Worm (Caenorhabditis elegans): ENCODE results near the gene Y54G2A.13.

The Y54G2A.13 gene

ce11 chrIV:2773382-2773979 is 46.1 kb downstream of the Y54G2A.13 start:
- TF ChIP-seq mec-3 (tag; optimal IDR thresholded peaks at IDR 0.05; ENCODE audit: borderline replicate concordance) (no peak), hlh-30 (tag; optimal IDR thresholded peaks at IDR 0.05; ENCODE audit: insufficient read depth) (peak; percentile 69)

- TF ChIP-seq ceh-24 (tag; optimal IDR thresholded peaks at IDR 0.05) = no peak
- no peak for TF ChIP-seq ceh-18 (tag; optimal IDR thresholded peaks at IDR 0.05)
- peak; percentile 58 for TF ChIP-seq hlh-30 (tag; optimal IDR thresholded peaks at IDR 0.05; ENCODE audit: insufficient read depth)
- no peak for TF ChIP-seq elt-2 (tag; optimal IDR thresholded peaks at IDR 0.05)
These were observed 47.2 kb downstream of the Y54G2A.13 start for ce11 chrIV:2772209-2772851.

ce11 chrIV:2771692-2772091 is 47.8 kb downstream of the Y54G2A.13 start, which contains the start of gene Y54G2A.11:
Gene Y54G2A.11, minus strand, starts transcription at chrIV:2771792.
- TF ChIP-seq dmd-4 (tag; optimal IDR thresholded peaks at IDR 0.05; ENCODE audit: borderline replicate concordance) (no peak), ztf-16 (tag; optimal IDR thresholded peaks at IDR 0.05) (no peak), elt-2 (tag; optimal IDR thresholded peaks at IDR 0.05) (no peak), K02D7.2 (tag; optimal IDR thresholded peaks at IDR 0.05) (no peak), syd-9 (tag; optimal IDR thresholded peaks at IDR 0.05) (no peak), lin-11 (tag; optimal IDR thresholded peaks at IDR 0.05) (no peak), lim-6 (tag; optimal IDR thresholded peaks at IDR 0.05) (no peak), sox-4 (tag; optimal IDR thresholded peaks at IDR 0.05) (no peak), ama-1 (optimal IDR thresholded peaks at IDR 0.05) (no peak), rnt-1 (tag; optimal IDR thresholded peaks at IDR 0.05) (no peak), nhr-232 (tag; optimal IDR thresholded peaks at IDR 0.05) (no peak), hlh-13 (GFP tag; optimal IDR thresholded peaks at IDR 0.05) (no peak), C38D4.7 (GFP tag; optimal IDR thresholded peaks at IDR 0.05) (no peak), pha-4 (tag; optimal IDR thresholded peaks at IDR 0.05) (no peak), ceh-31 (tag; optimal IDR thresholded peaks at IDR 0.05) (no peak)

- TF ChIP-seq ttx-3 (tag; optimal IDR thresholded peaks at IDR 0.05) = no peak
- no peak for TF ChIP-seq K02D7.2 (tag; optimal IDR thresholded peaks at IDR 0.05)
- TF ChIP-seq hlh-15 (tag; optimal IDR thresholded peaks at IDR 0.05) = no peak
- TF ChIP-seq unc-42 (tag; optimal IDR thresholded peaks at IDR 0.05) = no peak
- no peak for TF ChIP-seq hlh-30 (tag; optimal IDR thresholded peaks at IDR 0.05; ENCODE audit: insufficient read depth)
- no peak for TF ChIP-seq elt-2 (tag; optimal IDR thresholded peaks at IDR 0.05)
- no peak for TF ChIP-seq Y22D7AL.16 (tag; optimal IDR thresholded peaks at IDR 0.05)
- TF ChIP-seq nhr-11 (tag; optimal IDR thresholded peaks at IDR 0.05) = no peak
- no peak for TF ChIP-seq hlh-6 (tag; optimal IDR thresholded peaks at IDR 0.05)
- no peak for TF ChIP-seq sdc-2 (tag; optimal IDR thresholded peaks at IDR 0.05)
- no peak for TF ChIP-seq C38D4.7 (GFP tag; optimal IDR thresholded peaks at IDR 0.05)
- no peak for TF ChIP-seq rnt-1 (tag; optimal IDR thresholded peaks at IDR 0.05)
- TF ChIP-seq ceh-48 (tag; optimal IDR thresholded peaks at IDR 0.05) = no peak
- TF ChIP-seq unc-3 (GFP tag; conservative IDR thresholded peaks at IDR 0.05) = no peak
- no peak for TF ChIP-seq unc-3 (tag; optimal IDR thresholded peaks at IDR 0.05)
- no peak for TF ChIP-seq F13H6.1 (tag; optimal IDR thresholded peaks at IDR 0.05)
- no peak for TF ChIP-seq unc-55 (GFP tag; optimal IDR thresholded peaks at IDR 0.05)
These were observed 48.7 kb downstream of the Y54G2A.13 start for ce11 chrIV:2770835-2771234.

- no peak for TF ChIP-seq pha-4 (tag; optimal IDR thresholded peaks at IDR 0.05)
- no peak for TF ChIP-seq ceh-9 (tag; optimal IDR thresholded peaks at IDR 0.05)
- no peak for TF ChIP-seq syd-9 (tag; optimal IDR thresholded peaks at IDR 0.05)
- no peak for TF ChIP-seq tbx-7 (tag; optimal IDR thresholded peaks at IDR 0.05)
- TF ChIP-seq zip-5 (tag; optimal IDR thresholded peaks at IDR 0.05) = no peak
- TF ChIP-seq ceh-2 (tag; optimal IDR thresholded peaks at IDR 0.05) = no peak
- no peak for TF ChIP-seq ceh-22 (tag; optimal IDR thresholded peaks at IDR 0.05)
- TF ChIP-seq hlh-6 (tag; optimal IDR thresholded peaks at IDR 0.05) = no peak
- no peak for TF ChIP-seq unc-55 (GFP tag; optimal IDR thresholded peaks at IDR 0.05)
- no peak for TF ChIP-seq nfya-1 (tag; optimal IDR thresholded peaks at IDR 0.05)
- TF ChIP-seq ama-1 (optimal IDR thresholded peaks at IDR 0.05) = no peak
- TF ChIP-seq dve-1 (tag; optimal IDR thresholded peaks at IDR 0.05) = no peak
- TF ChIP-seq elt-2 (tag; optimal IDR thresholded peaks at IDR 0.05) = no peak
- no peak for TF ChIP-seq T23F11.4 (GFP tag; optimal IDR thresholded peaks at IDR 0.05)
- no peak for TF ChIP-seq ref-2 (tag; optimal IDR thresholded peaks at IDR 0.05)
- TF ChIP-seq fkh-10 (GFP tag; optimal IDR thresholded peaks at IDR 0.05) = no peak
These were observed 49.5 kb downstream of the Y54G2A.13 start for ce11 chrIV:2770067-2770466.
